Worm (Caenorhabditis elegans) whole organism, young adult: ENCODE results near the gene nhr-78.

Experiments
- F10E7.11 ChIP-seq: sonication (generic microtip); optimal IDR thresholded peaks from 2 replicates; lab custom pipeline; 2017; ENCODE audit warnings: mild to moderate bottlenecking, missing genetic modification characterization, moderate library complexity, missing compliant biosample characterization
- F22D6.2 ChIP-seq: sonication (generic microtip); optimal IDR thresholded peaks from 2 replicates; lab custom pipeline; 2016; ENCODE audit warnings: mild to moderate bottlenecking, missing genetic modification characterization, missing compliant biosample characterization
- F39B2.1 ChIP-seq: fragments of 200-800 bp; sonication (Bioruptor generic); IDR thresholded peaks from 2 replicates; pipeline ENCODE4 v1.3.6; 2022; ENCODE audit warnings: missing genetic modification reagents, missing genetic modification characterization, missing compliant biosample characterization
- F49E8.2 ChIP-seq: sonication (generic microtip); optimal IDR thresholded peaks from 3 replicates; lab custom pipeline; 2017; ENCODE audit warnings: missing genetic modification characterization, mild to moderate bottlenecking, missing compliant biosample characterization, antibody characterized with exemption, moderate library complexity; ENCODE audit not compliant: insufficient read depth
- Y79H2A.3 ChIP-seq: fragments of 200-800 bp; sonication (Bioruptor generic); conservative IDR thresholded peaks from 2 replicates; pipeline ENCODE4 v1.3.6; 2022; ENCODE audit warnings: missing genetic modification reagents, missing genetic modification characterization, missing compliant biosample characterization
- Y95B8A.8 ChIP-seq: fragments of 200-800 bp; sonication (Bioruptor generic); IDR thresholded peaks from 2 replicates; pipeline ENCODE4 v1.3.6; 2022; ENCODE audit warnings: missing genetic modification reagents, missing genetic modification characterization, missing compliant biosample characterization
- akir-1 ChIP-seq: fragments of 200-800 bp; sonication (Bioruptor generic); optimal IDR thresholded peaks from 2 replicates; lab custom pipeline; 2018; ENCODE audit warnings: mild to moderate bottlenecking, missing genetic modification characterization, moderate library complexity, missing compliant biosample characterization
- aptf-2 ChIP-seq: fragments of 200-800 bp; sonication (Bioruptor generic); conservative IDR thresholded peaks from 2 replicates; pipeline ENCODE4 v1.3.6; 2022; ENCODE audit warnings: missing genetic modification reagents, missing genetic modification characterization, missing compliant biosample characterization
- atf-7 ChIP-seq: sonication (generic microtip); optimal IDR thresholded peaks from 2 replicates; lab custom pipeline; 2017; ENCODE audit warnings: mild to moderate bottlenecking, missing genetic modification characterization, missing compliant biosample characterization
- attf-3 ChIP-seq: fragments of 200-800 bp; sonication (Bioruptor generic); conservative IDR thresholded peaks from 2 replicates; pipeline ENCODE4 v1.3.6; 2022; ENCODE audit warnings: missing genetic modification reagents, missing genetic modification characterization, missing compliant biosample characterization
- attf-5 ChIP-seq: fragments of 200-800 bp; sonication (Bioruptor generic); optimal IDR thresholded peaks from 2 replicates; lab custom pipeline; 2018; ENCODE audit warnings: mild to moderate bottlenecking, missing genetic modification characterization, missing compliant biosample characterization
- attf-6 ChIP-seq: fragments of 200-800 bp; sonication (Bioruptor generic); IDR thresholded peaks from 2 replicates; pipeline ENCODE4 v1.3.6; 2022; ENCODE audit warnings: missing genetic modification reagents, missing genetic modification characterization, missing compliant biosample characterization
- cebp-1 ChIP-seq, 2 experiments: fragments of 200-800 bp in 1 of 2; sonication (Bioruptor generic) in 1 of 2; sonication (generic microtip) in 1 of 2; IDR thresholded peaks in 1 of 2; optimal IDR thresholded peaks in 1 of 2; 2 replicates each; pipeline versions ENCODE4 v1.3.6 to Lab custom; 2017 to 2022; ENCODE audit warnings: missing compliant biosample characterization in 2 of 2, missing genetic modification characterization in 2 of 2, mild to moderate bottlenecking in 1 of 2, missing genetic modification reagents in 1 of 2, moderate library complexity in 1 of 2
- cebp-2 ChIP-seq: fragments of 200-800 bp; sonication (Bioruptor generic); IDR thresholded peaks from 2 replicates; pipeline ENCODE4 v1.3.6; 2022; ENCODE audit warnings: missing genetic modification characterization, missing compliant biosample characterization
- ceh-27 ChIP-seq: fragments of 200-800 bp; sonication (Bioruptor generic); optimal IDR thresholded peaks from 2 replicates; lab custom pipeline; 2018; ENCODE audit warnings: mild to moderate bottlenecking, missing genetic modification characterization, moderate library complexity, missing compliant biosample characterization
- die-1 ChIP-seq: sonication (generic microtip); optimal IDR thresholded peaks from 2 replicates; lab custom pipeline; 2016; ENCODE audit warnings: missing genotype, mild to moderate bottlenecking, missing genetic modification characterization, missing compliant biosample characterization
- dpff-1 ChIP-seq: sonication (generic microtip); optimal IDR thresholded peaks from 2 replicates; lab custom pipeline; 2017; ENCODE audit warnings: mild to moderate bottlenecking, missing genetic modification characterization, missing compliant biosample characterization
- ekl-4 ChIP-seq: fragments of 200-800 bp; sonication (Bioruptor generic); IDR thresholded peaks from 2 replicates; pipeline ENCODE4 v1.3.6; 2022; ENCODE audit warnings: missing genetic modification reagents, missing genetic modification characterization, missing compliant biosample characterization
- fkh-3 ChIP-seq: sonication (generic microtip); optimal IDR thresholded peaks from 2 replicates; lab custom pipeline; 2016; ENCODE audit warnings: mild to moderate bottlenecking, missing genetic modification characterization, missing compliant biosample characterization
- hlh-26 ChIP-seq: fragments of 200-800 bp; sonication (Bioruptor generic); conservative IDR thresholded peaks from 2 replicates; pipeline ENCODE4 v1.3.6; 2022; ENCODE audit warnings: missing genetic modification reagents, missing genetic modification characterization, missing compliant biosample characterization
- hmg-1.2 ChIP-seq: fragments of 200-800 bp; sonication (Bioruptor generic); IDR thresholded peaks from 2 replicates; pipeline ENCODE4 v1.3.6; 2022; ENCODE audit warnings: missing genetic modification reagents, missing genetic modification characterization, missing compliant biosample characterization
- lin-40 ChIP-seq: sonication (generic microtip); optimal IDR thresholded peaks from 2 replicates; lab custom pipeline; 2016; ENCODE audit warnings: missing genetic modification characterization, mild to moderate bottlenecking, missing compliant biosample characterization, missing genotype, missing genetic modification reagents
- mcd-1 ChIP-seq: fragments of 200-800 bp; sonication (Bioruptor generic); IDR thresholded peaks from 2 replicates; pipeline ENCODE4 v1.3.6; 2022; ENCODE audit warnings: missing genetic modification reagents, missing genetic modification characterization, missing compliant biosample characterization
- nfya-2 ChIP-seq: fragments of 200-800 bp; sonication (Bioruptor generic); IDR thresholded peaks from 2 replicates; pipeline ENCODE4 v1.3.6; 2022; ENCODE audit warnings: missing genetic modification reagents, missing genetic modification characterization, missing compliant biosample characterization
- nhr-80 ChIP-seq: sonication (generic microtip); optimal IDR thresholded peaks from 2 replicates; lab custom pipeline; 2016; ENCODE audit warnings: missing genetic modification characterization, missing compliant biosample characterization
- rec-8 ChIP-seq, 2 experiments: sonication (generic microtip); optimal IDR thresholded peaks; 2 replicates each; lab custom pipeline; 2016; ENCODE audit warnings: mild to moderate bottlenecking in 2 of 2, missing genetic modification characterization in 2 of 2, missing genetic modification reagents in 2 of 2, missing genotype in 2 of 2, missing biosample characterization in 1 of 2, missing compliant biosample characterization in 1 of 2, moderate library complexity in 1 of 2
- somi-1 ChIP-seq: fragments of 200-800 bp; sonication (Bioruptor generic); optimal IDR thresholded peaks from 2 replicates; lab custom pipeline; 2018; ENCODE audit warnings: mild to moderate bottlenecking, missing genetic modification characterization, missing compliant biosample characterization
- tbx-9 ChIP-seq: sonication (generic microtip); optimal IDR thresholded peaks from 2 replicates; lab custom pipeline; 2016; ENCODE audit warnings: borderline replicate concordance, missing genetic modification characterization, inconsistent platforms, missing compliant biosample characterization
- unc-130 ChIP-seq: sonication (generic microtip); optimal IDR thresholded peaks from 2 replicates; lab custom pipeline; 2016; ENCODE audit warnings: missing genetic modification reagents, missing genetic modification characterization, missing compliant biosample characterization
- zfh-2 ChIP-seq: fragments of 200-800 bp; sonication (Bioruptor generic); conservative IDR thresholded peaks from 2 replicates; pipeline ENCODE4 v1.3.6; 2022; ENCODE audit warnings: missing genetic modification reagents, missing genetic modification characterization, missing compliant biosample characterization
- zim-3 ChIP-seq: sonication (generic microtip); optimal IDR thresholded peaks from 2 replicates; lab custom pipeline; 2017; ENCODE audit warnings: mild to moderate bottlenecking, missing genetic modification characterization, moderate library complexity, missing compliant biosample characterization
- ztf-18 ChIP-seq: sonication (generic microtip); optimal IDR thresholded peaks from 2 replicates; lab custom pipeline; 2016; ENCODE audit warnings: missing genotype, mild to moderate bottlenecking, missing genetic modification characterization, missing compliant biosample characterization

The nhr-78 gene

DNA sequence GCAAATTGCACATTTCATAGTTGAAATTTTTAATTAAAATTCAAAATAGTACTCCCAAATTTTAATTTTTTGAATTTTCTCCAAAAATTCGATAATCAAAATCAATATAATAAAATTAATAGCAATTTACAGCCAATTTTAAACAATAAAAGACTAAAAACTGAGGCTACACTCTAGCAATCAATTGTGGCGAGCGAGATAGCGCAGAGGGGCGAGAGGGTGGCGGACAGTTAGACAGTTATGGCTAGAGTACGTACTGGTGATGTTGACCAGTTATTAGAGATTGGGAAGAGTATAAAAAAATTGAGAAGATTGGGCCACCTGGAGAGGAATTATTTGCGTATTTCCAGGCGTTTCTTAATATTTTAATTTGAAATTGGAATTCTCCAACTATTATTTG lies at the start of gene nhr-78:
nhr-78 (minus strand) TSS at position 182 of the 400 bp plus-strand sequence.
- TF ChIP-seq ztf-18 = no peak
- TF ChIP-seq hmg-1.2 = peak; percentile 94
- TF ChIP-seq F39B2.1 (GFP tag; lab: Robert Waterston, UW) = no peak
- TF ChIP-seq unc-130 = no peak
- no peak for TF ChIP-seq nhr-80 (tag; lab: Kevin White, UChicago)
- TF ChIP-seq attf-5 (GFP tag; lab: Kevin White, UChicago) = no peak
- TF ChIP-seq mcd-1 (GFP tag; lab: Robert Waterston, UW) = 0 out of 2 replicates have a peak, but pooled peaks have one; percentile 22
- no peak for TF ChIP-seq ceh-27
- no peak for TF ChIP-seq hlh-26
- no peak for TF ChIP-seq attf-3 (GFP tag; lab: Robert Waterston, UW)
- no peak for TF ChIP-seq F10E7.11 (tag; lab: Kevin White, UChicago)
- no peak for TF ChIP-seq F22D6.2 (tag; lab: Kevin White, UChicago)
- TF ChIP-seq lin-40 (tag; lab: Kevin White, UChicago) = no peak
- no peak for TF ChIP-seq dpff-1
- no peak for TF ChIP-seq cebp-2 (GFP tag; lab: Robert Waterston, UW)
- TF ChIP-seq tbx-9 (tag; lab: Kevin White, UChicago) = no peak
- no peak for TF ChIP-seq ekl-4

DNA sequence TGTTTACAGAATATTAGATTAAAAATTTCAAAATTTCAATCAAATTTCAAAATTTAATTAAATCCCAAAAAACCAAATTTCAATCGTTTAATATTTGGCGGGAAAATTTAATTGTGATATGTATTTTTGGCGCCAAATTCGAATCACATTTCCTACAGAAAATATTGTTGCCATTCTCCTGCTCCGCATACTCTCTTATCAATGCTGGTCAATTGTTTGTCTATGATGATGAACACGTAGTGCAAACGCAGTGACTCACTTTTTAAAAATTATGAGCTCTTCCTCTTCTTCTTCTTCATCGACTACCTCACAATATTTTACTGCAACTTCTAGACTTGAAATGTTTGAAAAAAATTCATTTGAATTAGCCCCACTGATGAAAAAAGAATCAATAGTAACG lies 48.8 kb upstream of the nhr-78 start, which contains the start of gene trpl-2:
trpl-2 (plus strand) TSS at position 210 of the 400 bp plus-strand sequence.
- no peak for TF ChIP-seq nfya-2 (GFP tag; lab: Robert Waterston, UW)
- TF ChIP-seq zim-3 (tag; lab: Kevin White, UChicago) = no peak
- TF ChIP-seq hlh-26 = no peak
- no peak for TF ChIP-seq Y95B8A.8 (GFP tag; lab: Robert Waterston, UW)
- TF ChIP-seq somi-1 (GFP tag; lab: Kevin White, UChicago) = no peak
- TF ChIP-seq fkh-3 (tag; lab: Kevin White, UChicago) = no peak
- no peak for TF ChIP-seq rec-8 (tag; optimal IDR thresholded peaks at IDR 0.05; lab: Kevin White, UChicago)
- no peak for TF ChIP-seq atf-7 (tag; lab: Kevin White, UChicago)

DNA sequence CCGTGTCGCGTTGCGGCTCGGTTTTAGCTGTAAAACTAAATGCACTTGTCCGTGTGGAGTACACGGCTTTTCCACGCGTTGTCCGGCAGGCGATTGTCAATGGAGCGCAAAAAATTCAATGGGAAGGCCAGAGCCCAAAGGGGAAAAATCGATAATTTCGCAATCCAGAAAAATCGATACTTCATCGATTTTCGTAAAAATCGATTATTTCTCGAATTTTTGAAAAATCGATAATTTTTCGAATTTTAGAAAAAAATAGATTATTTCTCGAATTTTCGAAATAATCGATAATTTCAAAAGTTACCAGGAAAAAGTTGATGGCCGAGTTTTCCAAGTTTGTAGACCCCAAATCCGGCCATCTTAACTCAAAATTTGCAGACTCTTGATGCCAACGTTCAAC lies 41.8 kb upstream of the nhr-78 start:
- TF ChIP-seq lin-40 (tag; lab: Kevin White, UChicago) (no peak), aptf-2 (GFP tag; lab: Robert Waterston, UW) (no peak), F49E8.2 (no peak)
- TF ChIP-seq, all 124 proteins: peak for 0

DNA sequence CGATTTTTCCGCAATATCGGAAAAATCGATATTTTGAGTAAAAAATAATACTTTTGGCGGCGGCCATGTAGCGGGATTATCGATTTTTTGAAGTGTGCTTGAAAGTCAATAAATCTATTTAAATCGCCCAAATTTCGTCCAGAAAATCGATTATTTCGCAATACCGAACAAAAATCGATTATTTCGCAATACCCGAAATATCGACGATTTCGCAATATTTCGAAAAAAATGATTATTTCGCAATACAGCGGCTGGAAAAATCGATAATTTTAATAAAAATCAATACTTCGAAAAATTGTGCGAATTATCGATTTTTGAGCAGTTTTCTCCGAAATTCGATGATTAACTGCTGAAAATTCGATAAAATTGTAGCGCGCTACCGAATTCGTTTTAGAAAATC lies 40.4 kb upstream of the nhr-78 start:
- TF ChIP-seq cebp-1 (GFP tag; IDR thresholded peaks at IDR 0.05; lab: Robert Waterston, UW) = peak; percentile 77
- TF ChIP-seq cebp-1 (tag; optimal IDR thresholded peaks at IDR 0.05; lab: Kevin White, UChicago) = peak; percentile 95
- TF ChIP-seq attf-6 (GFP tag; lab: Robert Waterston, UW) = no peak

DNA sequence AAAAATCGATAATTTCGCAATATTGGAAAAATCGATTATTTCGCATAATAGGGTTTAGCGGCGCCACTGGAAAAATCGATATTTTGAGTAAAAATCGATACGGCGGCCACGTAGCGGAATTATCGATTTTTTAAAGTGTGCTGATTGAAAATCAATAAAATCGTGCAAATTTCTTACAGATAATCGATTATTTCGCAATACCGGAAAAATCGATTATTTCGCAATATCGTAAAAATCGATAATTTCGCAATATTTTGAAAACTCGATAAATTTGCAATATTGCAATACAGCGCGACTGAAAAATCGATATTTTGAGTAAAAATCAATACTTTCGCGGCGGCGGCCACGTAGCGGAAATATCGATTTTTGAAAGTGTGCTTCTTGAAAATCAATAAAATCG lies 40.0 kb upstream of the nhr-78 start:
- TF ChIP-seq cebp-1 (GFP tag; IDR thresholded peaks at IDR 0.05; lab: Robert Waterston, UW) (peak; percentile 75), cebp-1 (tag; optimal IDR thresholded peaks at IDR 0.05; lab: Kevin White, UChicago) (peak; percentile 79), zfh-2 (GFP tag; lab: Robert Waterston, UW) (no peak), zim-3 (tag; lab: Kevin White, UChicago) (no peak), akir-1 (no peak), die-1 (tag; lab: Kevin White, UChicago) (no peak), nfya-2 (GFP tag; lab: Robert Waterston, UW) (no peak), Y79H2A.3 (no peak)
